Worm (Caenorhabditis elegans): ENCODE results near the gene comt-2.

DNA sequence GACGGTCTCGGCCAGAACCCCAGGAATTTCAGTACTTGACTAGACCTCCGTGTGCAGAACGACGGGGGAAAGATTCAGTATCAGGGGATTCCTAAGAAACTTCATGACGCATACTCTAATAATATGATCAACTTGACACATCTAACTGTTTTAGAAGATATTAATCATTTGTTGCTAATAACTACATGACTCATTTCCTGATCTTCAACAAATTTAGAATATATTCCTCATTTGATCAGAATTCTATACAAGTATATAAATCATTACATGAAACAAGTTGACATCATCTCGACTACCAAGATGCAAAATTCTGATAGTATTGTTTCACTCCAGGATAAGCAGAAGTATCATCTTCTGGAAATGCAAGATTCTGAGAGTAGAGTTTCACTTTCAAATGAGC, 40.9 kb upstream of the comt-2 start, which contains the start of gene Y32B12B.8:
- TF ChIP-seq him-1 (tag; optimal IDR thresholded peaks at IDR 0.05) (no peak), dao-5 (tag; optimal IDR thresholded peaks at IDR 0.05) (no peak)
